Worm (Caenorhabditis elegans): ENCODE results near the gene mars-1.

DNA sequence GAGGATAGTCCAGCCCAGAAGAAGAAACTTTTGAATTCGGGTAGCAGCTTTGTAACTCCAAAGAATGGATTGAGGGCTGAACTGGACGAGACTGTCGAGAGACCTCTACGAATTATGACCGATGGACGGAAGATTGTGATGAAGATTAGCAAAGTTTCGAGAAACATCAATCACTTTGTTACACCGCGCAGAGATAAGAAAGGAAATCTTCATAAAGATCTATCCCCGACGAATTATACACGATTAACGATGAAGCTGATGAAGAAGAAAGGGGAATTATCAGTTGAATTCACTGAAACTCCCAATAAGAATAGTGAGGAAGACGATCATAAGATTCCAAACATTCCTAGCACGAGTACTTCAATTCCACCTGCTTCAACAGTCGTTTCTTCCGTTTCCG is 35.6 kb downstream of the mars-1 start:
- no peak for TF ChIP-seq him-1 (tag; optimal IDR thresholded peaks at IDR 0.05)
- TF ChIP-seq dao-5 (tag; optimal IDR thresholded peaks at IDR 0.05) = no peak
- TF ChIP-seq W03F9.2 (tag; optimal IDR thresholded peaks at IDR 0.05) = no peak
